Worm (Caenorhabditis elegans) whole organism, early embryonic: ENCODE data around the gene Y105C5B.15.

Experiments used
- B0310.2 ChIP-seq: sonication (generic microtip); optimal IDR thresholded peaks from 2 replicates; lab custom pipeline; 2016; ENCODE audit warnings: mild to moderate bottlenecking, missing genetic modification characterization, missing compliant biosample characterization
- ceh-13 ChIP-seq: fragments of 200-800 bp; sonication (Bioruptor generic); optimal IDR thresholded peaks from 2 replicates; lab custom pipeline; 2018; ENCODE audit warnings: mild to moderate bottlenecking, missing genetic modification characterization, missing compliant biosample characterization
- flt-1 ChIP-seq: fragments of 200-800 bp; sonication (Bioruptor generic); IDR thresholded peaks from 2 replicates; pipeline ENCODE4 v1.3.6; 2022; ENCODE audit warnings: missing genetic modification characterization, missing compliant biosample characterization
- scrt-1 ChIP-seq: fragments of 200-800 bp; sonication (Bioruptor generic); IDR thresholded peaks from 2 replicates; pipeline ENCODE4 v1.3.6; 2022; ENCODE audit warnings: missing genetic modification characterization, missing compliant biosample characterization
- tbx-11 ChIP-seq: fragments of 200-800 bp; sonication (Bioruptor generic); IDR thresholded peaks from 2 replicates; pipeline ENCODE4 v1.3.6; 2022; ENCODE audit warnings: missing genetic modification characterization, missing compliant biosample characterization
- tra-4 ChIP-seq: sonication (generic microtip); optimal IDR thresholded peaks from 2 replicates; lab custom pipeline; 2017; ENCODE audit warnings: missing genetic modification characterization, missing compliant biosample characterization

DNA sequence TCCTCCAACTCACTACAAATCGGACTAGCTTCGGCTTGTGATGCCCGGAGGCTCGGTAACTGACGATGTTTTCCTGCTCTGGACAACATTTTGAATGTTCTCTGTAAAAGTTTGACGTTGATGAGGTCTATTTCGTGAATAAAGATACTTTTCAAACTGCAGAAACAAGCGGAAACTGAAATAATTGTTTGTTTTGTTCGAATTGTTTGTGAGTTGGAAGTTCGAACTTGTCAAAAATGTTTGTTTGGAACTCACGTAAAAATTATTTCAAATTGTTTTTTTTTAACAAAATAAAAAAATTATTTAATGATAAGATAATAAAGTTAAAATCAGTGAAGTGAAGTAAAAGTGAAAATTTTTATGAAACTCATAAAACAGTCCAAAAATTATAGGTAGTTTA lies 10.3 kb upstream of the Y105C5B.15 start, which contains the start of gene Y105C5B.11:
- no peak for TF ChIP-seq flt-1 (GFP tag; lab: Robert Waterston, UW)
- TF ChIP-seq tbx-11 (GFP tag; lab: Robert Waterston, UW): no peak
- no peak for TF ChIP-seq ceh-13 (GFP tag; lab: Kevin White, UChicago)
- TF ChIP-seq B0310.2 (tag; lab: Kevin White, UChicago): no peak
- TF ChIP-seq scrt-1 (GFP tag; lab: Robert Waterston, UW): no peak
- no peak for TF ChIP-seq tra-4 (tag; lab: Kevin White, UChicago)
